Fruit fly (Drosophila melanogaster) whole organism, embryonic: ENCODE results near the gene CG31627.

ENCODE experiments used
- Antp ChIP-seq: fragments of 200-800 bp; sonication (Bioruptor generic); optimal IDR thresholded peaks from 3 replicates; lab custom pipeline; 2016; ENCODE audit warnings: missing biosample characterization, missing genetic modification characterization
- Awh ChIP-seq: fragments of 200-800 bp; sonication (Bioruptor generic); IDR thresholded peaks from 2 replicates; pipeline ENCODE4, ENCODE4 v1.3.6; 2022; ENCODE audit warnings: missing biosample characterization, missing genetic modification characterization
- Bgb ChIP-seq: fragments of 200-800 bp; sonication (Bioruptor generic); IDR thresholded peaks from 2 replicates; pipeline ENCODE4 v1.3.6; 2022; ENCODE audit warnings: missing biosample characterization, missing genetic modification characterization; ENCODE audit not compliant: partially characterized antibody
- CG11560 ChIP-seq: fragments of 200-800 bp; sonication (Bioruptor generic); IDR thresholded peaks from 3 replicates; pipeline ENCODE4 v1.3.6; 2022; ENCODE audit warnings: missing biosample characterization, missing genetic modification characterization
- CG11723 ChIP-seq: fragments of 200-800 bp; sonication (Bioruptor generic); optimal IDR thresholded peaks from 2 replicates; lab custom pipeline; 2017; ENCODE audit warnings: missing biosample characterization, mild to moderate bottlenecking, missing genetic modification characterization
- CG12104 ChIP-seq: fragments of 200-800 bp; sonication (Bioruptor generic); optimal IDR thresholded peaks from 3 replicates; lab custom pipeline; 2016; ENCODE audit warnings: missing biosample characterization, missing genetic modification characterization
- CG13775 ChIP-seq: fragments of 200-800 bp; sonication (Bioruptor generic); optimal IDR thresholded peaks from 3 replicates; lab custom pipeline; 2017; ENCODE audit warnings: missing biosample characterization, mild to moderate bottlenecking, missing genetic modification characterization
- CG14667 ChIP-seq: fragments of 200-800 bp; sonication (Bioruptor generic); IDR thresholded peaks from 2 replicates; pipeline ENCODE4 v1.3.6; 2022; ENCODE audit warnings: missing biosample characterization, missing genetic modification characterization
- CG14710 ChIP-seq: fragments of 200-800 bp; sonication (Bioruptor generic); optimal IDR thresholded peaks from 3 replicates; lab custom pipeline; 2019; ENCODE audit warnings: missing biosample characterization, mild to moderate bottlenecking, missing genetic modification characterization, moderate library complexity
- CG14965 ChIP-seq: fragments of 200-800 bp; sonication (Bioruptor generic); optimal IDR thresholded peaks from 2 replicates; lab custom pipeline; 2016; ENCODE audit warnings: missing biosample characterization, missing genetic modification characterization, borderline replicate concordance
- CG15073 ChIP-seq: fragments of 200-800 bp; sonication (Bioruptor generic); optimal IDR thresholded peaks from 2 replicates; lab custom pipeline; 2016; ENCODE audit warnings: missing biosample characterization, missing genetic modification characterization
- CG16863 ChIP-seq: fragments of 200-800 bp; sonication (Bioruptor generic); optimal IDR thresholded peaks from 3 replicates; lab custom pipeline; 2016; ENCODE audit warnings: missing biosample characterization, missing genetic modification characterization
- CG30403 ChIP-seq: fragments of 200-800 bp; sonication (Bioruptor generic); optimal IDR thresholded peaks from 3 replicates; lab custom pipeline; 2016; ENCODE audit warnings: missing biosample characterization, missing genetic modification characterization
- CG32772 ChIP-seq: fragments of 200-800 bp; sonication (Bioruptor generic); IDR thresholded peaks from 2 replicates; pipeline ENCODE4 v1.3.6; 2022; ENCODE audit warnings: missing biosample characterization, missing genetic modification characterization
- CG33557 ChIP-seq: fragments of 200-800 bp; sonication (Bioruptor generic); optimal IDR thresholded peaks from 2 replicates; lab custom pipeline; 2019; ENCODE audit warnings: missing biosample characterization, mild to moderate bottlenecking, missing genetic modification characterization, moderate library complexity
- CG4617 ChIP-seq: fragments of 200-800 bp; sonication (Bioruptor generic); optimal IDR thresholded peaks from 3 replicates; lab custom pipeline; 2016; ENCODE audit warnings: missing biosample characterization, missing genetic modification characterization, borderline replicate concordance
- CG5180 ChIP-seq: fragments of 200-800 bp; sonication (Bioruptor generic); optimal IDR thresholded peaks from 3 replicates; lab custom pipeline; 2017; ENCODE audit warnings: missing biosample characterization, missing genetic modification characterization, mild to moderate bottlenecking, moderate library complexity, missing genetic modification reagents
- CG6813 ChIP-seq: fragments of 200-800 bp; sonication (Bioruptor generic); optimal IDR thresholded peaks from 2 replicates; lab custom pipeline; 2017; ENCODE audit warnings: missing biosample characterization, missing genetic modification characterization, mild to moderate bottlenecking, moderate library complexity, missing genetic modification reagents
- CG8281 ChIP-seq: fragments of 200-800 bp; sonication (Bioruptor generic); optimal IDR thresholded peaks from 2 replicates; lab custom pipeline; 2018; ENCODE audit warnings: missing biosample characterization, mild to moderate bottlenecking, missing genetic modification characterization, moderate library complexity
- CG8359 ChIP-seq: fragments of 200-800 bp; sonication (Bioruptor generic); optimal IDR thresholded peaks from 2 replicates; lab custom pipeline; 2017; ENCODE audit warnings: missing biosample characterization, mild to moderate bottlenecking, missing genetic modification characterization, borderline replicate concordance
- CG8388 ChIP-seq: fragments of 200-800 bp; sonication (Bioruptor generic); optimal IDR thresholded peaks from 2 replicates; lab custom pipeline; 2019; ENCODE audit warnings: missing biosample characterization, mild to moderate bottlenecking, missing genetic modification characterization, moderate library complexity
- CG8765 ChIP-seq: fragments of 200-800 bp; sonication (Bioruptor generic); IDR thresholded peaks from 2 replicates; pipeline ENCODE4 v1.3.6; 2022; ENCODE audit warnings: missing biosample characterization, missing genetic modification characterization
- CkIIα-i1 ChIP-seq: fragments of 200-800 bp; sonication (Bioruptor generic); IDR thresholded peaks from 2 replicates; pipeline ENCODE4 v1.3.6; 2022; ENCODE audit warnings: missing biosample characterization, missing genetic modification characterization
- Eip74EF ChIP-seq, 2 experiments: fragments of 200-800 bp in 1 of 2; fragments of >200 bp in 1 of 2; sonication (Bioruptor generic) in 1 of 2; optimal IDR thresholded peaks; 2 replicates each; lab custom pipeline; 2017 to 2019; ENCODE audit warnings: missing biosample characterization in 2 of 2, missing genetic modification characterization in 2 of 2, mild to moderate bottlenecking in 1 of 2, moderate library complexity in 1 of 2
- Ets65A ChIP-seq: fragments of 200-800 bp; sonication (Bioruptor generic); peaks from one replicate; lab custom pipeline; 2016; ENCODE audit warnings: missing biosample characterization, missing genetic modification characterization
- Fer1 ChIP-seq: fragments of 200-800 bp; sonication (Bioruptor generic); optimal IDR thresholded peaks from 2 replicates; lab custom pipeline; 2017; ENCODE audit warnings: missing biosample characterization, mild to moderate bottlenecking, missing genetic modification characterization
- Hey ChIP-seq: fragments of 200-800 bp; sonication (Bioruptor generic); optimal IDR thresholded peaks from 3 replicates; lab custom pipeline; 2018; ENCODE audit warnings: missing biosample characterization, mild to moderate bottlenecking, missing genetic modification characterization
- Hmr ChIP-seq: fragments of 200-800 bp; sonication (Bioruptor generic); optimal IDR thresholded peaks from 3 replicates; lab custom pipeline; 2017; ENCODE audit warnings: mild to moderate bottlenecking, missing biosample characterization, missing genetic modification reagents, missing genetic modification characterization
- Med ChIP-seq: fragments of 200-800 bp; sonication (Bioruptor generic); peaks from one replicate; lab custom pipeline; 2016; ENCODE audit warnings: missing biosample characterization, missing genetic modification characterization, mild to moderate bottlenecking, inconsistent platforms, moderate library complexity
- NC2β ChIP-seq: fragments of 200-800 bp; sonication (Bioruptor generic); optimal IDR thresholded peaks from 2 replicates; lab custom pipeline; 2016; ENCODE audit warnings: missing biosample characterization, missing genetic modification characterization
- Oaz ChIP-seq: fragments of 200-800 bp; sonication (Bioruptor generic); IDR thresholded peaks from 2 replicates; pipeline ENCODE4 v1.3.6; 2022; ENCODE audit warnings: missing biosample characterization, missing genetic modification characterization
- PHDP ChIP-seq: fragments of 200-800 bp; sonication (Bioruptor generic); optimal IDR thresholded peaks from 3 replicates; lab custom pipeline; 2018; ENCODE audit warnings: missing biosample characterization, mild to moderate bottlenecking, missing genetic modification characterization, moderate library complexity
- Taf1 ChIP-seq: fragments of 200-800 bp; sonication (Bioruptor generic); IDR thresholded peaks from 2 replicates; pipeline ENCODE4 v1.3.6; 2022; ENCODE audit warnings: missing biosample characterization, missing genetic modification characterization
- al ChIP-seq: fragments of 200-800 bp; sonication (Bioruptor generic); IDR thresholded peaks from 2 replicates; pipeline ENCODE4 v1.3.6; 2022; ENCODE audit warnings: missing biosample characterization, missing genetic modification characterization
- bsh ChIP-seq, 2 experiments: fragments of 200-800 bp; sonication (Bioruptor generic); optimal IDR thresholded peaks; 2 replicates each; lab custom pipeline; 2017 to 2018; ENCODE audit warnings: mild to moderate bottlenecking in 2 of 2, missing biosample characterization in 2 of 2, missing genetic modification characterization in 2 of 2, moderate library complexity in 1 of 2
- btn ChIP-seq: fragments of 200-800 bp; sonication (Bioruptor generic); optimal IDR thresholded peaks from 2 replicates; lab custom pipeline; 2016; ENCODE audit warnings: missing biosample characterization, missing genetic modification characterization
- emc ChIP-seq: fragments of 200-800 bp; sonication (Bioruptor generic); optimal IDR thresholded peaks from 2 replicates; lab custom pipeline; 2016; ENCODE audit warnings: missing biosample characterization, missing genetic modification characterization
- gcm2 ChIP-seq: fragments of 200-800 bp; sonication (Bioruptor generic); optimal IDR thresholded peaks from 2 replicates; lab custom pipeline; 2016; ENCODE audit warnings: missing biosample characterization, missing genetic modification characterization
- gsb ChIP-seq: fragments of 200-800 bp; sonication (Bioruptor generic); IDR thresholded peaks from 2 replicates; pipeline ENCODE4 v1.3.6; 2022; ENCODE audit warnings: missing biosample characterization, missing genetic modification characterization
- h ChIP-seq: fragments of >200 bp; optimal IDR thresholded peaks from 2 replicates; lab custom pipeline; 2017
- mam ChIP-seq: fragments of 200-800 bp; sonication (Bioruptor generic); optimal IDR thresholded peaks from 3 replicates; lab custom pipeline; 2016; ENCODE audit warnings: missing biosample characterization, missing genetic modification characterization
- otp ChIP-seq: fragments of 200-800 bp; sonication (Bioruptor generic); IDR thresholded peaks from 3 replicates; pipeline ENCODE4, ENCODE4 v1.3.6; 2022; ENCODE audit warnings: missing biosample characterization, missing genetic modification characterization
- p53 ChIP-seq: fragments of 200-800 bp; sonication (Bioruptor generic); optimal IDR thresholded peaks from 2 replicates; lab custom pipeline; 2016; ENCODE audit warnings: missing biosample characterization, missing genetic modification characterization
- sd ChIP-seq: fragments of 200-800 bp; sonication (Bioruptor generic); optimal IDR thresholded peaks from 3 replicates; lab custom pipeline; 2018; ENCODE audit warnings: missing biosample characterization, mild to moderate bottlenecking, missing genetic modification characterization, moderate library complexity
- sqz ChIP-seq: fragments of 200-800 bp; sonication (Bioruptor generic); optimal IDR thresholded peaks from 3 replicates; lab custom pipeline; 2018; ENCODE audit warnings: missing biosample characterization, mild to moderate bottlenecking, missing genetic modification characterization
- ssp ChIP-seq: fragments of 200-800 bp; sonication (Bioruptor generic); IDR thresholded peaks from 2 replicates; pipeline ENCODE4 v1.3.6; 2022; ENCODE audit warnings: missing biosample characterization, missing genetic modification characterization
- tio ChIP-seq: fragments of 200-800 bp; sonication (Bioruptor generic); optimal IDR thresholded peaks from 2 replicates; lab custom pipeline; 2017; ENCODE audit warnings: missing biosample characterization, missing genetic modification characterization, inconsistent platforms
- twi ChIP-seq: fragments of 200-800 bp; optimal IDR thresholded peaks from 2 replicates; lab custom pipeline; 2019; ENCODE audit warnings: missing biosample characterization, mild to moderate bottlenecking, missing genetic modification characterization, moderate library complexity
- wek ChIP-seq: fragments of 200-800 bp; sonication (Bioruptor generic); optimal IDR thresholded peaks from 3 replicates; lab custom pipeline; 2018; ENCODE audit warnings: missing biosample characterization, mild to moderate bottlenecking, missing genetic modification characterization, moderate library complexity
- yki ChIP-seq: fragments of >200 bp; optimal IDR thresholded peaks from 3 replicates; lab custom pipeline; 2018

Gene CG31627

DNA sequence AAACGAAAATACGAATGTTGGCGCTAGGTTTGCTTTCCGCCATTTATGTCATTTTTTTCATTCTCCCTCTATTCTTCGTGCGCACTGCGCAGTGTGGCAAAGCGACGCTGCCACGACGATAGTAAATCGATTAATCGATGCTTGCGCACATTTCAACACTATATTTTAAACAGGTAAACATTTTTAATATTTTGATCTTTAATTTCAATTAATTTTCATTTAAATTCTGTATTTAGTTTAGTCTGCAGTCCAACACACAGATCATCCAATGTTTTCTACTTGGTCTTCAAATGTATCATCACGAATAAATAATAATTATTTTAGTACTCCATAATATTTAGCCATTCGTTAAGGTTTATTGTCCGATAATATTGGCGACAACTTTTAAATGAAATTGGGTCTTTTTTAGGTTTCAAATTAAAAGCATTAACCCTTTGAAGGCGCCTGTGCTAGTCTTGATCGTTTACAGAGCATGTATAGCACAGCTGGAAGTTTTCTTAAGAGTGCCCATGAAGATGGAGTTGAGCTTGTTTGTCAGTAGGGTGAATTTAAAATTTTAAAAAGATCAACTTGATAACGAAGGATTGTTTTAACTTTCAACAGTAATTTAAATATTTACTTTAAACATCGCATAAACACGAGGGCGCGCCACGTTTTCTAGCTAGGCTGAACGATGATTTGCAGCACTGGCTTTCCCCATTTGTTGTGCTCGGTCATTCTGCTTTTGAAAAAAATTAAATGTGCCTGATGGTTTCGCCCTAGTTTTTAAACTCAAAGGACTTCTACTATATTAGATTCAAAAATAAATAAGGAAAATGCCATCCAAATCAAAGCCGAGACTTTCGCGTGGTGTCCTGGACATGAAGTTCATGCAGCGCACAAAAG lies 16.6 kb upstream of the CG31627 start, which contains the start of the genes Mpp6 and E2f2 (continued):
- no peak for TF ChIP-seq CG5180 (GFP tag; lab: Kevin White, UChicago)
- TF ChIP-seq gcm2 (GFP tag; lab: Kevin White, UChicago) = no peak
- TF ChIP-seq CG14710 (tag; lab: Kevin White, UChicago) = peak; percentile 56
- TF ChIP-seq CG4617 (GFP tag; lab: Kevin White, UChicago) = peak; percentile 4
- TF ChIP-seq CG11560 = peak; percentile 49; the same call in 1 of the 3 replicates
- TF ChIP-seq sqz = peak; percentile 54
- no peak for TF ChIP-seq CG15073 (GFP tag; lab: Kevin White, UChicago)
- TF ChIP-seq CkIIα-i1 (GFP tag; lab: Robert Waterston, UW) = no peak
- TF ChIP-seq btn (GFP tag; lab: Kevin White, UChicago) = no peak
- TF ChIP-seq Bgb (GFP tag; lab: Robert Waterston, UW) = peak; percentile 89
- no peak for TF ChIP-seq CG13775 (GFP tag; lab: Kevin White, UChicago)
- TF ChIP-seq CG12104 = peak; percentile 15
- no peak for TF ChIP-seq CG8765 (GFP tag; lab: Robert Waterston, UW)
- peak; percentile 29; the same call in 1 of the 2 replicates for TF ChIP-seq al (GFP tag; lab: Robert Waterston, UW)
- TF ChIP-seq CG14667 (GFP tag; lab: Robert Waterston, UW) = no peak
- no peak for TF ChIP-seq sd
- no peak for TF ChIP-seq CG8281 (tag; lab: Kevin White, UChicago)
- TF ChIP-seq ssp (GFP tag; lab: Robert Waterston, UW) = no peak
- peak; percentile 41 for TF ChIP-seq tio
- TF ChIP-seq PHDP (tag; lab: Kevin White, UChicago) = no peak
- no peak for TF ChIP-seq otp (GFP tag; lab: Robert Waterston, UW)
- no peak for TF ChIP-seq NC2β
- no peak for TF ChIP-seq CG8359 (GFP tag; lab: Kevin White, UChicago)
- TF ChIP-seq CG11723 (GFP tag; lab: Kevin White, UChicago) = no peak
- peak; percentile 28 for TF ChIP-seq Antp (GFP tag; lab: Kevin White, UChicago)
- TF ChIP-seq CG14965 (GFP tag; lab: Kevin White, UChicago) = no peak
- TF ChIP-seq Eip74EF (GFP tag; optimal IDR thresholded peaks at IDR 0.05; lab: Kevin White, UChicago) = no peak
- TF ChIP-seq CG33557 (GFP tag; lab: Kevin White, UChicago) = peak; percentile 3
- TF ChIP-seq Hey (tag; lab: Kevin White, UChicago) = no peak
- TF ChIP-seq Awh (GFP tag; lab: Robert Waterston, UW) = no peak
- TF ChIP-seq CG32772 = peak; percentile 61
- peak; percentile 87 for TF ChIP-seq Med
- TF ChIP-seq Fer1 = peak; percentile 21
- TF ChIP-seq CG30403 (GFP tag; lab: Kevin White, UChicago) = peak; percentile 51
- TF ChIP-seq wek (GFP tag; lab: Kevin White, UChicago) = no peak
- TF ChIP-seq yki (lab: Kevin White, UChicago) = no peak
- TF ChIP-seq Oaz (GFP tag; lab: Robert Waterston, UW) = no peak
- peak; percentile 93 for TF ChIP-seq Ets65A (GFP tag; lab: Kevin White, UChicago)
- TF ChIP-seq gsb (GFP tag; lab: Robert Waterston, UW) = no peak
- no peak for TF ChIP-seq h (lab: Kevin White, UChicago)
- TF ChIP-seq Hmr (GFP tag; lab: Kevin White, UChicago) = peak; percentile 8
- TF ChIP-seq p53 (GFP tag; lab: Kevin White, UChicago) = no peak
- TF ChIP-seq mam (GFP tag; lab: Kevin White, UChicago) = peak; percentile 58
- peak; percentile 9 for TF ChIP-seq emc (GFP tag; lab: Kevin White, UChicago)
- no peak for TF ChIP-seq CG6813 (GFP tag; lab: Kevin White, UChicago)
- TF ChIP-seq bsh (GFP tag; optimal IDR thresholded peaks at IDR 0.05; lab: Kevin White, UChicago) = no peak
- no peak for TF ChIP-seq CG8388 (GFP tag; lab: Kevin White, UChicago)
- no peak for TF ChIP-seq CG16863 (GFP tag; lab: Kevin White, UChicago)
- TF ChIP-seq Taf1 (GFP tag; lab: Robert Waterston, UW) = no peak
- no peak for TF ChIP-seq twi
